Fruit fly (Drosophila melanogaster) whole organism: Measurements from ENCODE around the gene Acp63F.

Experiments used
- CG8478 ChIP-seq: fragments of >200 bp; optimal IDR thresholded peaks from 2 replicates; lab custom pipeline; 2018; ENCODE audit warnings: inconsistent platforms
- Dll ChIP-seq: fragments of >200 bp; optimal IDR thresholded peaks from 2 replicates; lab custom pipeline; 2017
- EcR ChIP-seq, 2 experiments: fragments of >200 bp; optimal IDR thresholded peaks; 2 replicates each; lab custom pipeline; 2017; ENCODE audit warnings: missing biosample characterization in 2 of 2, missing genetic modification characterization in 2 of 2, missing genetic modification reagents in 2 of 2
- pan ChIP-seq: fragments of >200 bp; optimal IDR thresholded peaks from 2 replicates; lab custom pipeline; 2017
- psq ChIP-seq: fragments of >200 bp; optimal IDR thresholded peaks from 2 replicates; lab custom pipeline; 2017
- usp ChIP-seq: fragments of >200 bp; optimal IDR thresholded peaks from 2 replicates; lab custom pipeline; 2017; ENCODE audit warnings: missing biosample characterization, missing genetic modification characterization, mixed read lengths

Acp63F gene

dm6 chr3L:3782584-3783218 is 33.5 kb downstream of the Acp63F start:
- TF ChIP-seq pan (lab: Kevin White, UChicago) (no peak), psq (lab: Kevin White, UChicago) (no peak), EcR (GFP tag; optimal IDR thresholded peaks at IDR 0.05; lab: Kevin White, UChicago) (no peak)

dm6 chr3L:3778463-3778862 is 37.7 kb downstream of the Acp63F start:
- TF ChIP-seq Dll (lab: Kevin White, UChicago) (no peak), usp (GFP tag; lab: Kevin White, UChicago) (no peak), EcR (GFP tag; optimal IDR thresholded peaks at IDR 0.05; lab: Kevin White, UChicago) (no peak), psq (lab: Kevin White, UChicago) (no peak), pan (lab: Kevin White, UChicago) (no peak), CG8478 (lab: Kevin White, UChicago) (no peak)

dm6 chr3L:3776559-3777097 is 39.5 kb downstream of the Acp63F start:
- TF ChIP-seq pan (lab: Kevin White, UChicago) (no peak), usp (GFP tag; lab: Kevin White, UChicago) (no peak), EcR (GFP tag; optimal IDR thresholded peaks at IDR 0.05; lab: Kevin White, UChicago) (no peak), Dll (lab: Kevin White, UChicago) (no peak), psq (lab: Kevin White, UChicago) (no peak), CG8478 (lab: Kevin White, UChicago) (no peak)

dm6 chr3L:3773317-3773716 is 42.8 kb downstream of the Acp63F start:
- TF ChIP-seq pan (lab: Kevin White, UChicago): no peak
- TF ChIP-seq usp (GFP tag; lab: Kevin White, UChicago): no peak
- TF ChIP-seq CG8478 (lab: Kevin White, UChicago): no peak
- no peak for TF ChIP-seq psq (lab: Kevin White, UChicago)
- no peak for TF ChIP-seq EcR (GFP tag; optimal IDR thresholded peaks at IDR 0.05; lab: Kevin White, UChicago)
- no peak for TF ChIP-seq Dll (lab: Kevin White, UChicago)

dm6 chr3L:3772284-3772987 is 43.7 kb downstream of the Acp63F start:
- no peak for TF ChIP-seq usp (GFP tag; lab: Kevin White, UChicago)

dm6 chr3L:3771406-3771935 is 44.7 kb downstream of the Acp63F start:
- no peak for TF ChIP-seq EcR (GFP tag; optimal IDR thresholded peaks at IDR 0.05; lab: Kevin White, UChicago)
- no peak for TF ChIP-seq usp (GFP tag; lab: Kevin White, UChicago)
- TF ChIP-seq CG8478 (lab: Kevin White, UChicago): no peak
- TF ChIP-seq psq (lab: Kevin White, UChicago): no peak
- no peak for TF ChIP-seq pan (lab: Kevin White, UChicago)
- no peak for TF ChIP-seq Dll (lab: Kevin White, UChicago)

- TF ChIP-seq Dll (lab: Kevin White, UChicago) (no peak), CG8478 (lab: Kevin White, UChicago) (no peak), usp (GFP tag; lab: Kevin White, UChicago) (no peak), psq (lab: Kevin White, UChicago) (no peak), pan (lab: Kevin White, UChicago) (no peak), EcR (GFP tag; optimal IDR thresholded peaks at IDR 0.05; lab: Kevin White, UChicago) (no peak)
Observed at dm6 chr3L:3770823-3771222, 45.3 kb downstream of the Acp63F start.

dm6 chr3L:3769157-3769556 is 47.0 kb downstream of the Acp63F start:
- no peak for TF ChIP-seq CG8478 (lab: Kevin White, UChicago)
- no peak for TF ChIP-seq pan (lab: Kevin White, UChicago)

- TF ChIP-seq psq (lab: Kevin White, UChicago): no peak
- TF ChIP-seq Dll (lab: Kevin White, UChicago): no peak
- TF ChIP-seq EcR (GFP tag; optimal IDR thresholded peaks at IDR 0.05; lab: Kevin White, UChicago): no peak
- TF ChIP-seq CG8478 (lab: Kevin White, UChicago): no peak
- TF ChIP-seq usp (GFP tag; lab: Kevin White, UChicago): no peak
- no peak for TF ChIP-seq pan (lab: Kevin White, UChicago)
Observed at dm6 chr3L:3767825-3768224, 48.3 kb downstream of the Acp63F start.

dm6 chr3L:3766704-3767103 is 49.5 kb downstream of the Acp63F start:
- TF ChIP-seq usp (GFP tag; lab: Kevin White, UChicago) (no peak), pan (lab: Kevin White, UChicago) (no peak), psq (lab: Kevin White, UChicago) (no peak), EcR (GFP tag; optimal IDR thresholded peaks at IDR 0.05; lab: Kevin White, UChicago) (no peak), Dll (lab: Kevin White, UChicago) (no peak), CG8478 (lab: Kevin White, UChicago) (no peak)
